Worm (Caenorhabditis elegans): ENCODE data around the gene his-72.

- TF ChIP-seq dpl-1 (GFP tag; optimal IDR thresholded peaks at IDR 0.05) (no peak), him-1 (tag; optimal IDR thresholded peaks at IDR 0.05) (no peak)
These were observed 5.0 kb upstream of the his-72 start, which contains the start of gene glrx-5 for ce11 chrIII:12373807-12374266.
